Worm (Caenorhabditis elegans) whole organism, L2 larva: ENCODE results near the gene sra-7.

Experiments used
- R02D3.7 ChIP-seq: fragments of 150-350 bp; optimal IDR thresholded peaks from 2 replicates; lab custom pipeline; 2014; ENCODE audit warnings: missing biosample characterization, missing genetic modification characterization
- aly-2 ChIP-seq: fragments of 150-350 bp; optimal IDR thresholded peaks from 2 replicates; lab custom pipeline; 2014; ENCODE audit warnings: missing biosample characterization, missing genetic modification characterization
- blmp-1 ChIP-seq: sonication (generic microtip); optimal IDR thresholded peaks from 2 replicates; lab custom pipeline; 2017; ENCODE audit warnings: missing genetic modification characterization, mild to moderate bottlenecking, missing compliant biosample characterization, antibody characterized with exemption, moderate library complexity; ENCODE audit not compliant: insufficient read depth
- egl-27 ChIP-seq: sonication (generic microtip); optimal IDR thresholded peaks from 3 replicates; lab custom pipeline; 2017; ENCODE audit warnings: missing biosample characterization, missing genetic modification reagents, missing genetic modification characterization
- elt-3 ChIP-seq: sonication (generic microtip); optimal IDR thresholded peaks from 2 replicates; lab custom pipeline; 2017; ENCODE audit warnings: missing biosample characterization, missing genetic modification characterization
- lin-13 ChIP-seq: fragments of 150-350 bp; optimal IDR thresholded peaks from 2 replicates; lab custom pipeline; 2014; ENCODE audit warnings: missing biosample characterization, missing genetic modification reagents, missing genetic modification characterization
- lsy-2 ChIP-seq, 2 experiments: fragments of 150-350 bp in 1 of 2; sonication (generic microtip) in 1 of 2; optimal IDR thresholded peaks; 2 replicates each; lab custom pipeline; 2014 to 2017; ENCODE audit warnings: missing biosample characterization in 2 of 2, missing genetic modification characterization in 2 of 2
- mdl-1 ChIP-seq, 2 experiments: fragments of 150-350 bp in 1 of 2; sonication (generic microtip) in 1 of 2; optimal IDR thresholded peaks; 2 replicates each; lab custom pipeline; 2017; ENCODE audit warnings: missing biosample characterization in 2 of 2, missing genetic modification characterization in 2 of 2
- skn-1 ChIP-seq: sonication (generic microtip); optimal IDR thresholded peaks from 2 replicates; lab custom pipeline; 2017; ENCODE audit warnings: missing biosample characterization, missing genetic modification characterization
- sma-3 ChIP-seq: sonication (generic microtip); optimal IDR thresholded peaks from 2 replicates; lab custom pipeline; 2016; ENCODE audit warnings: missing genetic modification reagents, missing genetic modification characterization, missing compliant biosample characterization

DNA sequence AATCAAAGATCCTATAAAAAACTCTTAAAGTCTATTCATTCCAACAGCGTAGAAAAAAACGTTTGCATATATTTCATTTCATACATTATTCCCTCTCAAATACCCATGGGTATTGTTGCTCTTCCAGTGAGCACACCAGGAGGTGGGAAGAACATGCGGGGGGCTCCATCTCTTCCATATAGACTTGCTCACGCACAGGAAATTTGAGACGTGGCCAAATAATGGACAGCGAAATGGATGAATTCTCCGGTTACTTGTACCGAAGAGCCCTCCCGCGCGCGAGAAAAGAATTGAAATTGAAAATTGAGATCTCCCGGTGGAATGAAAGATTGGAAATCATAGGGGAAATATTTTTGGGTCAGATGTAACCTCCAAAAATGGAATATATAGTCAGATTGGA is 33.1 kb downstream of the sra-7 start:
- no peak for TF ChIP-seq lsy-2 (tag; optimal IDR thresholded peaks at IDR 0.05; lab: Kevin White, UChicago)
- TF ChIP-seq sma-3 (GFP tag; lab: Kevin White, UChicago), result no peak
- no peak for TF ChIP-seq elt-3 (tag; lab: Kevin White, UChicago)
- TF ChIP-seq egl-27 (tag; lab: Kevin White, UChicago), result no peak
- no peak for TF ChIP-seq mdl-1 (tag; optimal IDR thresholded peaks at IDR 0.05; lab: Kevin White, UChicago)
- no peak for TF ChIP-seq skn-1 (tag; lab: Kevin White, UChicago)
- no peak for TF ChIP-seq lin-13
- no peak for TF ChIP-seq aly-2
- no peak for TF ChIP-seq blmp-1 (tag; lab: Kevin White, UChicago)
- TF ChIP-seq R02D3.7 (tag; lab: Kevin White, UChicago), result no peak
